Fruit fly (Drosophila melanogaster) whole organism, embryonic: ENCODE measurements around the gene Pex1.
A peak's percentile ranks its signal among the peaks of the same experiment; 100 is the strongest.

Experiments used
- Atf6 ChIP-seq: fragments of 200-800 bp; sonication (Bioruptor generic); IDR thresholded peaks from 2 replicates; pipeline ENCODE4 v1.3.6; 2022; ENCODE audit warnings: missing biosample characterization, missing genetic modification characterization
- CG11398 ChIP-seq: fragments of 200-800 bp; sonication (Bioruptor generic); optimal IDR thresholded peaks from 2 replicates; lab custom pipeline; 2016; ENCODE audit warnings: missing biosample characterization, missing genetic modification characterization
- CG12299 ChIP-seq: fragments of 200-800 bp; sonication (Bioruptor generic); optimal IDR thresholded peaks from 2 replicates; lab custom pipeline; 2018; ENCODE audit warnings: missing biosample characterization, mild to moderate bottlenecking, missing genetic modification characterization
- CG13894 ChIP-seq: fragments of 200-800 bp; sonication (Bioruptor generic); optimal IDR thresholded peaks from 3 replicates; lab custom pipeline; 2018; ENCODE audit warnings: missing biosample characterization, mild to moderate bottlenecking, missing genetic modification characterization, moderate library complexity
- CG14441 ChIP-seq: fragments of 200-800 bp; sonication (Bioruptor generic); IDR thresholded peaks from 2 replicates; pipeline ENCODE4 v1.3.6; 2022; ENCODE audit warnings: missing biosample characterization, missing genetic modification characterization
- CG17328 ChIP-seq: fragments of 200-800 bp; sonication (Bioruptor generic); IDR thresholded peaks from 2 replicates; pipeline ENCODE4 v1.3.6; 2022; ENCODE audit warnings: missing biosample characterization, missing genetic modification characterization
- CG17829 ChIP-seq: fragments of 200-800 bp; optimal IDR thresholded peaks from 2 replicates; lab custom pipeline; 2019; ENCODE audit warnings: missing biosample characterization, mild to moderate bottlenecking, missing genetic modification characterization, moderate library complexity
- CG1792 ChIP-seq: fragments of 200-800 bp; sonication (Bioruptor generic); optimal IDR thresholded peaks from 2 replicates; lab custom pipeline; 2016; ENCODE audit warnings: missing biosample characterization, missing genetic modification characterization
- CG18011 ChIP-seq: fragments of 200-800 bp; sonication (Bioruptor generic); optimal IDR thresholded peaks from 2 replicates; lab custom pipeline; 2017; ENCODE audit warnings: missing biosample characterization, missing genetic modification characterization, mild to moderate bottlenecking, moderate library complexity, missing genotype
- CG18262 ChIP-seq: fragments of 200-800 bp; optimal IDR thresholded peaks from 3 replicates; lab custom pipeline; 2019; ENCODE audit warnings: missing biosample characterization, mild to moderate bottlenecking, missing genetic modification characterization, moderate library complexity
- CG32532 ChIP-seq: fragments of 200-800 bp; sonication (Bioruptor generic); IDR thresholded peaks from 2 replicates; pipeline ENCODE4 v1.3.6; 2022; ENCODE audit warnings: missing biosample characterization, missing genetic modification characterization
- CG33213 ChIP-seq: fragments of 200-800 bp; sonication (Bioruptor generic); optimal IDR thresholded peaks from 3 replicates; lab custom pipeline; 2016; ENCODE audit warnings: missing biosample characterization, missing genetic modification characterization
- CG4328 ChIP-seq: fragments of 200-800 bp; sonication (Bioruptor generic); optimal IDR thresholded peaks from 3 replicates; lab custom pipeline; 2017; ENCODE audit warnings: missing biosample characterization, missing genetic modification reagents, missing genetic modification characterization
- CG4404 ChIP-seq: fragments of 200-800 bp; sonication (Bioruptor generic); IDR thresholded peaks from 2 replicates; pipeline ENCODE4 v1.3.6; 2022; ENCODE audit warnings: missing biosample characterization, missing genetic modification characterization
- CG7839 ChIP-seq: fragments of 200-800 bp; sonication (Bioruptor generic); optimal IDR thresholded peaks from 3 replicates; lab custom pipeline; 2018; ENCODE audit warnings: missing biosample characterization, mild to moderate bottlenecking, missing genetic modification characterization, moderate library complexity
- CG7963 ChIP-seq: fragments of 200-800 bp; sonication (Bioruptor generic); IDR thresholded peaks from 3 replicates; pipeline ENCODE4 v1.3.6; 2022; ENCODE audit warnings: missing biosample characterization, missing genetic modification characterization; ENCODE audit not compliant: partially characterized antibody
- CG7987 ChIP-seq: fragments of 200-800 bp; sonication (Bioruptor generic); optimal IDR thresholded peaks from 2 replicates; lab custom pipeline; 2018; ENCODE audit warnings: missing biosample characterization, mild to moderate bottlenecking, missing genetic modification characterization, moderate library complexity
- CG8924 ChIP-seq: fragments of 200-800 bp; optimal IDR thresholded peaks from 3 replicates; lab custom pipeline; 2019; ENCODE audit warnings: missing biosample characterization, mild to moderate bottlenecking, missing genetic modification characterization, moderate library complexity
- CG8944 ChIP-seq: fragments of 200-800 bp; sonication (Bioruptor generic); optimal IDR thresholded peaks from 3 replicates; lab custom pipeline; 2016; ENCODE audit warnings: missing biosample characterization, missing genetic modification characterization
- CG9609 ChIP-seq: fragments of 200-800 bp; sonication (Bioruptor generic); optimal IDR thresholded peaks from 3 replicates; lab custom pipeline; 2016; ENCODE audit warnings: missing biosample characterization, missing genetic modification characterization
- CkIIα-i1 ChIP-seq: fragments of 200-800 bp; sonication (Bioruptor generic); IDR thresholded peaks from 2 replicates; pipeline ENCODE4 v1.3.6; 2022; ENCODE audit warnings: missing biosample characterization, missing genetic modification characterization
- Dip2 ChIP-seq: fragments of 200-800 bp; sonication (Bioruptor generic); IDR thresholded peaks from 2 replicates; pipeline ENCODE4 v1.3.6; 2022; ENCODE audit warnings: missing biosample characterization, missing genetic modification characterization
- H2.0 ChIP-seq: fragments of 200-800 bp; sonication (Bioruptor generic); IDR thresholded peaks from 2 replicates; pipeline ENCODE4 v1.3.6; 2022; ENCODE audit warnings: missing biosample characterization, missing genetic modification characterization
- Jarid2 ChIP-seq: fragments of 200-800 bp; sonication (Bioruptor generic); optimal IDR thresholded peaks from 3 replicates; lab custom pipeline; 2017; ENCODE audit warnings: mild to moderate bottlenecking, missing biosample characterization, missing genetic modification reagents, missing genetic modification characterization
- Nf-YB ChIP-seq: fragments of 200-800 bp; sonication (Bioruptor generic); optimal IDR thresholded peaks from 3 replicates; lab custom pipeline; 2019; ENCODE audit warnings: missing biosample characterization, mild to moderate bottlenecking, missing genetic modification characterization, moderate library complexity
- Side ChIP-seq: fragments of 200-800 bp; sonication (Bioruptor generic); optimal IDR thresholded peaks from 2 replicates; lab custom pipeline; 2016; ENCODE audit warnings: missing biosample characterization, missing genetic modification characterization
- Stat92E ChIP-seq, 3 experiments: fragments of >200 bp in 2 of 3; fragments of 200-800 bp in 1 of 3; sonication (Bioruptor generic) in 1 of 3; optimal IDR thresholded peaks; 2 replicates each; lab custom pipeline; 2017 to 2019; ENCODE audit warnings: missing biosample characterization in 3 of 3, missing genetic modification characterization in 3 of 3, mild to moderate bottlenecking in 1 of 3, moderate library complexity in 1 of 3
- Tbp ChIP-seq: fragments of >200 bp; optimal IDR thresholded peaks from 2 replicates; lab custom pipeline; 2018; ENCODE audit warnings: missing biosample characterization, missing genetic modification characterization
- ab ChIP-seq: fragments of 200-800 bp; sonication (Bioruptor generic); optimal IDR thresholded peaks from 2 replicates; lab custom pipeline; 2016; ENCODE audit warnings: missing biosample characterization, missing genetic modification characterization
- abd-A ChIP-seq: fragments of 200-800 bp; sonication (Bioruptor generic); optimal IDR thresholded peaks from 3 replicates; lab custom pipeline; 2019; ENCODE audit warnings: missing biosample characterization, mild to moderate bottlenecking, missing genetic modification characterization, moderate library complexity
- ara ChIP-seq: fragments of 200-800 bp; sonication (Bioruptor generic); IDR thresholded peaks from 2 replicates; pipeline ENCODE4 v1.3.6; 2022; ENCODE audit warnings: missing biosample characterization, missing genetic modification characterization
- ase ChIP-seq: fragments of 200-800 bp; sonication (Bioruptor generic); IDR thresholded peaks from 3 replicates; pipeline ENCODE4 v1.3.6; 2022; ENCODE audit warnings: missing biosample characterization, missing genetic modification characterization
- cg ChIP-seq: fragments of 200-800 bp; sonication (Bioruptor generic); optimal IDR thresholded peaks from 3 replicates; lab custom pipeline; 2019; ENCODE audit warnings: missing biosample characterization, mild to moderate bottlenecking, missing genetic modification characterization, moderate library complexity
- corto ChIP-seq: fragments of 200-800 bp; sonication (Bioruptor generic); optimal IDR thresholded peaks from 2 replicates; lab custom pipeline; 2016; ENCODE audit warnings: missing biosample characterization, mild to moderate bottlenecking, missing genetic modification characterization, moderate library complexity
- dysf ChIP-seq: fragments of 200-800 bp; sonication (Bioruptor generic); IDR thresholded peaks from 3 replicates; pipeline ENCODE4 v1.3.6; 2022; ENCODE audit warnings: missing biosample characterization, missing genetic modification characterization
- fru ChIP-seq: fragments of >200 bp; optimal IDR thresholded peaks from 2 replicates; lab custom pipeline; 2017
- fu2 ChIP-seq: fragments of 200-800 bp; sonication (Bioruptor generic); optimal IDR thresholded peaks from 2 replicates; lab custom pipeline; 2016; ENCODE audit warnings: missing biosample characterization, missing genetic modification characterization
- kah ChIP-seq: fragments of 200-800 bp; sonication (Bioruptor generic); optimal IDR thresholded peaks from 2 replicates; lab custom pipeline; 2018; ENCODE audit warnings: missing biosample characterization, mild to moderate bottlenecking, missing genetic modification characterization
- luna ChIP-seq: fragments of 200-800 bp; sonication (Bioruptor generic); optimal IDR thresholded peaks from 2 replicates; lab custom pipeline; 2016; ENCODE audit warnings: missing biosample characterization, missing genetic modification characterization
- pb ChIP-seq: fragments of 200-800 bp; sonication (Bioruptor generic); optimal IDR thresholded peaks from 3 replicates; lab custom pipeline; 2016; ENCODE audit warnings: missing biosample characterization, missing genetic modification characterization
- toy ChIP-seq: fragments of 200-800 bp; sonication (Bioruptor generic); IDR thresholded peaks from 2 replicates; pipeline ENCODE4 v1.3.6; 2022; ENCODE audit warnings: missing biosample characterization, missing genetic modification characterization

Pex1 gene

dm6 chr3L:14036867-14037313 lies 34.8 kb upstream of the Pex1 start, which contains the start of gene Hsp110 (continued):
- TF ChIP-seq ab (GFP tag; lab: Kevin White, UChicago) (no peak), CG13894 (tag; lab: Kevin White, UChicago) (peak; percentile 42), CG17829 (tag; lab: Kevin White, UChicago) (peak; percentile 52), Stat92E (GFP tag; optimal IDR thresholded peaks at IDR 0.05; lab: Kevin White, UChicago) (peak in 1 of 3 experiments; percentile 14), CkIIα-i1 (GFP tag; lab: Robert Waterston, UW) (no peak), CG4328 (GFP tag; lab: Kevin White, UChicago) (no peak), fru (no peak), CG12299 (peak; percentile 37), pb (GFP tag; lab: Kevin White, UChicago) (no peak), CG17328 (GFP tag; lab: Robert Waterston, UW) (peak; percentile 25; the same call in 1 of the 2 replicates), Nf-YB (peak; percentile 29), CG7987 (GFP tag; lab: Kevin White, UChicago) (peak; percentile 47), ase (GFP tag; lab: Robert Waterston, UW) (no peak), Dip2 (GFP tag; lab: Robert Waterston, UW) (no peak), Atf6 (peak; percentile 19; the same call in 1 of the 2 replicates), CG11398 (GFP tag; lab: Kevin White, UChicago) (peak; percentile 25), cg (GFP tag; lab: Kevin White, UChicago) (no peak), abd-A (tag; lab: Kevin White, UChicago) (no peak), toy (GFP tag; lab: Robert Waterston, UW) (no peak), corto (GFP tag; lab: Kevin White, UChicago) (peak; percentile 23), CG7963 (GFP tag; lab: Robert Waterston, UW) (peak; percentile 98), H2.0 (GFP tag; lab: Robert Waterston, UW) (no peak), CG1792 (GFP tag; lab: Kevin White, UChicago) (peak; percentile 25), Side (GFP tag; lab: Kevin White, UChicago) (no peak), CG18011 (GFP tag; lab: Kevin White, UChicago) (no peak), ara (no peak), CG9609 (GFP tag; lab: Kevin White, UChicago) (no peak), CG8924 (peak; percentile 22), Tbp (no peak), CG7839 (tag; lab: Kevin White, UChicago) (peak; percentile 37), CG4404 (GFP tag; lab: Robert Waterston, UW) (no peak), CG32532 (GFP tag; lab: Robert Waterston, UW) (peak; percentile 53), CG33213 (GFP tag; lab: Kevin White, UChicago) (peak; percentile 56), Jarid2 (GFP tag; lab: Kevin White, UChicago) (no peak), luna (GFP tag; lab: Kevin White, UChicago) (no peak), CG14441 (no peak), CG18262 (tag; lab: Kevin White, UChicago) (no peak), kah (GFP tag; lab: Kevin White, UChicago) (no peak), CG8944 (GFP tag; lab: Kevin White, UChicago) (no peak), dysf (GFP tag; lab: Robert Waterston, UW) (no peak; the same call in 2 of the 3 replicates), fu2 (GFP tag; lab: Kevin White, UChicago) (no peak)
